Worm (Caenorhabditis elegans) whole organism, L3 larva: ENCODE measurements around the gene F09E10.5.

Experiments used
- ceh-82 ChIP-seq: fragments of 150-350 bp; optimal IDR thresholded peaks from 2 replicates; lab custom pipeline; 2014; ENCODE audit warnings: missing biosample characterization, missing genetic modification characterization
- fkh-2 ChIP-seq: fragments of 150-350 bp; optimal IDR thresholded peaks from 2 replicates; lab custom pipeline; 2014; ENCODE audit warnings: missing biosample characterization, missing genetic modification reagents, missing genetic modification characterization
- nfya-1 ChIP-seq: sonication (generic microtip); optimal IDR thresholded peaks from 2 replicates; lab custom pipeline; 2017; ENCODE audit warnings: missing genetic modification characterization, mild to moderate bottlenecking, missing compliant biosample characterization, antibody characterized with exemption, moderate library complexity; ENCODE audit not compliant: insufficient read depth
- nhr-76 ChIP-seq: fragments of 150-350 bp; sonication (generic microtip); optimal IDR thresholded peaks from 5 replicates; lab custom pipeline; 2014; ENCODE audit warnings: missing biosample characterization, missing genetic modification characterization

ce11 chrX:1512307-1512706 is 18.2 kb upstream of the F09E10.5 start:
- TF ChIP-seq nhr-76 (tag; lab: Kevin White, UChicago) (no peak), nfya-1 (no peak), fkh-2 (tag; lab: Kevin White, UChicago) (no peak), ceh-82 (tag; lab: Kevin White, UChicago) (no peak)
